Worm (Caenorhabditis elegans): ENCODE results near the gene F54B11.10.

DNA sequence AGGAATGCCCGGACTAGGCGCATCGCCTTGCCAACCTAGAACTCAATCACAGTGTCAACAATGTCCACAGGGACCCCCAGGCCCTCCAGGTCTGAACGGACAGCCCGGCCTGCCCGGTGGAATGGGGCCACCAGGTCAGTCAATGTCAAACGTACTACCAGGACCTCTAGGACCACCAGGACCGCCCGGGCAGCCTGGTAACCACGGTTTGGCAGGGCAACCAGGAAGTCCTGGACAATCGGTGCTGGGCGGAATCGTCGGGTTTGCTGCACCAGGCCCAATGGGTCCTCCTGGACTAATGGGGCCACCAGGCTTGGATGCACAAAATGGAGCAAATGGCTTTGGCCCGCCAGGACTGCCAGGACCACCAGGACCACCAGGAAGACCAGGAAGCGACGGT, 8.8 kb downstream of the F54B11.10 start:
- TF ChIP-seq sptf-2 (GFP tag; optimal IDR thresholded peaks at IDR 0.05) (no peak), dox-1 (GFP tag; IDR thresholded peaks at IDR 0.05) (no peak), mel-28 (tag; optimal IDR thresholded peaks at IDR 0.05; ENCODE audit: borderline replicate concordance) (no peak), dpl-1 (GFP tag; optimal IDR thresholded peaks at IDR 0.05) (no peak), somi-1 (GFP tag; optimal IDR thresholded peaks at IDR 0.05) (no peak), aptf-3 (GFP tag; IDR thresholded peaks at IDR 0.05) (no peak), athp-1 (tag; optimal IDR thresholded peaks at IDR 0.05) (no peak), him-1 (tag; optimal IDR thresholded peaks at IDR 0.05) (no peak), xnd-1 (tag; optimal IDR thresholded peaks at IDR 0.05) (no peak), die-1 (tag; optimal IDR thresholded peaks at IDR 0.05) (no peak)

Measured in whole organism, young adult.